Fruit fly (Drosophila melanogaster) whole organism, wandering third instar larva: ENCODE measurements around the gene CG14147.

Source experiments
- Abd-B ChIP-seq: fragments of >200 bp; optimal IDR thresholded peaks from 2 replicates; lab custom pipeline; 2017; ENCODE audit warnings: missing biosample characterization, missing genetic modification characterization
- CG9705 ChIP-seq: fragments of 200-800 bp; sonication (Bioruptor generic); optimal IDR thresholded peaks from 2 replicates; lab custom pipeline; 2018; ENCODE audit warnings: missing biosample characterization, mild to moderate bottlenecking, missing genetic modification characterization
- CrebA ChIP-seq: fragments of 200-800 bp; sonication (Bioruptor generic); optimal IDR thresholded peaks from 2 replicates; lab custom pipeline; 2016; ENCODE audit warnings: missing biosample characterization, mild to moderate bottlenecking, missing genetic modification characterization, borderline replicate concordance
- Dfd ChIP-seq: fragments of >200 bp; optimal IDR thresholded peaks from 2 replicates; lab custom pipeline; 2017; ENCODE audit warnings: missing biosample characterization, missing genetic modification characterization
- Dif ChIP-seq: fragments of 200-275, 200-300 bp; sonication (Bioruptor generic); optimal IDR thresholded peaks from 2 replicates; lab custom pipeline; 2018; ENCODE audit warnings: missing biosample characterization, missing genetic modification characterization; ENCODE audit not compliant: partially characterized antibody
- GATAd ChIP-seq: sonication (Bioruptor generic); optimal IDR thresholded peaks from 2 replicates; lab custom pipeline; 2016; ENCODE audit warnings: missing biosample characterization, missing genetic modification characterization
- HLH106 ChIP-seq: fragments of 200-800 bp; optimal IDR thresholded peaks from 3 replicates; lab custom pipeline; 2019; ENCODE audit warnings: missing biosample characterization, mild to moderate bottlenecking, missing genetic modification characterization, moderate library complexity
- Hnf4 ChIP-seq: fragments of 200-800 bp; sonication (Bioruptor generic); optimal IDR thresholded peaks from 2 replicates; lab custom pipeline; 2016; ENCODE audit warnings: missing biosample characterization, mild to moderate bottlenecking, missing genetic modification characterization
- Hr78 ChIP-seq: fragments of >200 bp; optimal IDR thresholded peaks from 2 replicates; lab custom pipeline; 2017; ENCODE audit warnings: missing biosample characterization, missing genetic modification characterization
- Hr83 ChIP-seq: fragments of 200-300 bp; sonication (Bioruptor generic); optimal IDR thresholded peaks from 2 replicates; lab custom pipeline; 2016; ENCODE audit warnings: missing biosample characterization, mild to moderate bottlenecking, missing genetic modification characterization, moderate library complexity; ENCODE audit not compliant: poor library complexity, severe bottlenecking
- Jra ChIP-seq: sonication (Bioruptor generic); optimal IDR thresholded peaks from 2 replicates; lab custom pipeline; 2016; ENCODE audit warnings: missing biosample characterization, missing genetic modification characterization
- Mio ChIP-seq: sonication (Bioruptor generic); optimal IDR thresholded peaks from 2 replicates; lab custom pipeline; 2016; ENCODE audit warnings: missing biosample characterization, missing genetic modification characterization
- Myc ChIP-seq: fragments of >200 bp; optimal IDR thresholded peaks from 2 replicates; lab custom pipeline; 2017
- N ChIP-seq: fragments of >200 bp; optimal IDR thresholded peaks from 2 replicates; lab custom pipeline; 2018; ENCODE audit warnings: missing biosample characterization, missing external identifiers, missing genetic modification characterization
- Rel ChIP-seq, 2 experiments: fragments of 200-800 bp; sonication (Bioruptor generic) in 1 of 2; optimal IDR thresholded peaks; 2 replicates in 1 of 2; 3 replicates in 1 of 2; lab custom pipeline; 2016 to 2019; ENCODE audit warnings: mild to moderate bottlenecking in 2 of 2, missing biosample characterization in 2 of 2, missing genetic modification characterization in 2 of 2, moderate library complexity in 1 of 2
- Sp1 ChIP-seq: fragments of 200-800 bp; sonication (Bioruptor generic); optimal IDR thresholded peaks from 3 replicates; lab custom pipeline; 2019; ENCODE audit warnings: missing biosample characterization, mild to moderate bottlenecking, missing genetic modification characterization, moderate library complexity
- Vsx2 ChIP-seq: fragments of 200-300, 225-300 bp; sonication (Bioruptor generic); optimal IDR thresholded peaks from 2 replicates; lab custom pipeline; 2018; ENCODE audit warnings: missing biosample characterization, missing genetic modification characterization; ENCODE audit not compliant: partially characterized antibody
- br ChIP-seq: fragments of 200-800 bp; sonication (Bioruptor generic); optimal IDR thresholded peaks from 2 replicates; lab custom pipeline; 2016; ENCODE audit warnings: missing biosample characterization, missing genetic modification characterization
- dl ChIP-seq, 2 experiments: fragments of 175-275, 200-275 bp in 1 of 2; fragments of 200-275 bp in 1 of 2; sonication (Bioruptor generic); optimal IDR thresholded peaks; lab custom pipeline; 2018; ENCODE audit warnings: mild to moderate bottlenecking in 2 of 2, missing biosample characterization in 2 of 2, missing genetic modification characterization in 2 of 2, moderate library complexity in 2 of 2; ENCODE audit not compliant: partially characterized antibody in 2 of 2, insufficient read depth in 1 of 2
- dmrt93B ChIP-seq: fragments of 200-800 bp; sonication (Bioruptor generic); optimal IDR thresholded peaks from 2 replicates; lab custom pipeline; 2018; ENCODE audit warnings: missing biosample characterization, mild to moderate bottlenecking, missing genetic modification characterization
- foxo ChIP-seq, 2 experiments: fragments of 200-800 bp; sonication (Bioruptor generic); optimal IDR thresholded peaks; 2 replicates in 1 of 2; 3 replicates in 1 of 2; lab custom pipeline; 2016 to 2017; ENCODE audit warnings: missing biosample characterization in 2 of 2, missing genetic modification characterization in 2 of 2
- fru ChIP-seq: fragments of 200-800 bp; sonication (Bioruptor generic); optimal IDR thresholded peaks from 3 replicates; lab custom pipeline; 2016; ENCODE audit warnings: missing biosample characterization, mild to moderate bottlenecking, missing genetic modification characterization
- h ChIP-seq: fragments of 200-800 bp; sonication (Bioruptor generic); optimal IDR thresholded peaks from 3 replicates; lab custom pipeline; 2016; ENCODE audit warnings: missing biosample characterization, mild to moderate bottlenecking, missing genetic modification characterization
- jim ChIP-seq: fragments of 175-275, 200-325 bp; sonication (Bioruptor generic); optimal IDR thresholded peaks from 2 replicates; lab custom pipeline; 2016; ENCODE audit warnings: missing biosample characterization, mild to moderate bottlenecking, missing genetic modification characterization
- lola ChIP-seq: fragments of >200 bp; optimal IDR thresholded peaks from 2 replicates; lab custom pipeline; 2017; ENCODE audit warnings: missing biosample characterization, missing genetic modification characterization
- pan ChIP-seq: fragments of >200 bp; optimal IDR thresholded peaks from 2 replicates; lab custom pipeline; 2017
- psq ChIP-seq: fragments of 200-800 bp; sonication (Bioruptor generic); optimal IDR thresholded peaks from 3 replicates; lab custom pipeline; 2017; ENCODE audit warnings: missing biosample characterization, mild to moderate bottlenecking, missing genetic modification characterization, moderate library complexity
- rgr ChIP-seq: fragments of 200-800 bp; sonication (Bioruptor generic); optimal IDR thresholded peaks from 3 replicates; lab custom pipeline; 2016; ENCODE audit warnings: missing biosample characterization, mild to moderate bottlenecking, missing genetic modification characterization
- sage ChIP-seq: fragments of 200-800 bp; sonication (Bioruptor generic); optimal IDR thresholded peaks from 2 replicates; lab custom pipeline; 2016; ENCODE audit warnings: missing biosample characterization, mild to moderate bottlenecking, missing genetic modification characterization
- sv ChIP-seq: fragments of 200-800 bp; sonication (Bioruptor generic); optimal IDR thresholded peaks from 3 replicates; lab custom pipeline; 2016; ENCODE audit warnings: missing biosample characterization, missing genetic modification characterization
- tai ChIP-seq: sonication (Bioruptor generic); optimal IDR thresholded peaks from 2 replicates; lab custom pipeline; 2016; ENCODE audit warnings: missing biosample characterization, missing genetic modification characterization
- usp ChIP-seq: fragments of >200 bp; optimal IDR thresholded peaks from 2 replicates; lab custom pipeline; 2017; ENCODE audit warnings: missing biosample characterization, missing genetic modification characterization
- woc ChIP-seq: sonication (Bioruptor generic); optimal IDR thresholded peaks from 2 replicates; lab custom pipeline; 2016; ENCODE audit warnings: missing biosample characterization, mild to moderate bottlenecking, missing genetic modification characterization

The CG14147 gene

dm6 chr3L:11004739-11005476, 32.5 kb downstream of the CG14147 start:
- TF ChIP-seq GATAd (GFP tag; lab: Kevin White, UChicago): no peak
- TF ChIP-seq psq (GFP tag; lab: Kevin White, UChicago): no peak
- no peak for TF ChIP-seq sv (GFP tag; lab: Kevin White, UChicago)
- no peak for TF ChIP-seq br (GFP tag; lab: Kevin White, UChicago)
- TF ChIP-seq lola (GFP tag; lab: Kevin White, UChicago): no peak

dm6 chr3L:11006433-11006832, 34.0 kb downstream of the CG14147 start:
- TF ChIP-seq br (GFP tag; lab: Kevin White, UChicago) (no peak), Sp1 (GFP tag; lab: Kevin White, UChicago) (peak; percentile 63)

- TF ChIP-seq jim (GFP tag; lab: Kevin White, UChicago) (no peak), GATAd (GFP tag; lab: Kevin White, UChicago) (no peak), dl (GFP tag; optimal IDR thresholded peaks at IDR 0.05; lab: Kevin White, UChicago; ENCODE audit: insufficient read depth in 1 of 2, partially characterized antibody in 2 of 2) (peak in 1 of 2 experiments; percentile 5), Hnf4 (no peak), Mio (GFP tag; lab: Kevin White, UChicago) (no peak), Dif (peak; percentile 15), usp (no peak), HLH106 (tag; lab: Kevin White, UChicago) (no peak), rgr (GFP tag; lab: Kevin White, UChicago) (no peak), Sp1 (GFP tag; lab: Kevin White, UChicago) (no peak), Jra (GFP tag; lab: Kevin White, UChicago) (no peak), woc (no peak), tai (GFP tag; lab: Kevin White, UChicago) (no peak), CrebA (no peak), dmrt93B (GFP tag; lab: Kevin White, UChicago) (no peak), Vsx2 (GFP tag; lab: Kevin White, UChicago) (peak; percentile 81), Abd-B (no peak), fru (GFP tag; lab: Kevin White, UChicago) (no peak), h (GFP tag; lab: Kevin White, UChicago) (no peak), pan (no peak), Rel (GFP tag; optimal IDR thresholded peaks at IDR 0.05; lab: Kevin White, UChicago) (no peak), Rel (tag; optimal IDR thresholded peaks at IDR 0.05; lab: Kevin White, UChicago) (no peak), Dfd (no peak), sage (GFP tag; lab: Kevin White, UChicago) (no peak), Hr78 (no peak), psq (GFP tag; lab: Kevin White, UChicago) (no peak), foxo (GFP tag; optimal IDR thresholded peaks at IDR 0.05; lab: Kevin White, UChicago) (no peak)
Measured at dm6 chr3L:11007786-11008185, 35.3 kb downstream of the CG14147 start.

dm6 chr3L:11009000-11009794, 36.7 kb downstream of the CG14147 start, which contains the start of gene klu:
Gene klu, minus strand, starts transcription at chr3L:11009188.
- TF ChIP-seq lola (GFP tag; lab: Kevin White, UChicago) (no peak), fru (GFP tag; lab: Kevin White, UChicago) (no peak), Hnf4 (peak; percentile 31), Abd-B (peak; percentile 26), pan (no peak), Myc (lab: Kevin White, UChicago) (no peak), dl (GFP tag; optimal IDR thresholded peaks at IDR 0.05; lab: Kevin White, UChicago; ENCODE audit: insufficient read depth in 1 of 2, partially characterized antibody in 2 of 2) (peak in 1 of 2 experiments; percentile 52), sage (GFP tag; lab: Kevin White, UChicago) (no peak), Jra (GFP tag; lab: Kevin White, UChicago) (peak; percentile 38), Hr83 (peak; percentile 59), h (GFP tag; lab: Kevin White, UChicago) (peak; percentile 41), CG9705 (GFP tag; lab: Kevin White, UChicago) (no peak), CrebA (no peak), N (GFP tag; lab: Kevin White, UChicago) (peak; percentile 94), psq (GFP tag; lab: Kevin White, UChicago) (no peak), rgr (GFP tag; lab: Kevin White, UChicago) (no peak), Rel (GFP tag; optimal IDR thresholded peaks at IDR 0.05; lab: Kevin White, UChicago) (no peak), Rel (tag; optimal IDR thresholded peaks at IDR 0.05; lab: Kevin White, UChicago) (no peak), jim (GFP tag; lab: Kevin White, UChicago) (peak; percentile 68), Sp1 (GFP tag; lab: Kevin White, UChicago) (peak; percentile 29), Dif (peak; percentile 34)
